Fruit fly (Drosophila melanogaster): ENCODE data around the gene dpr20.

dpr20 gene

dm6 chr3L:876087-876486 is 19.0 kb upstream of the dpr20 start:
- TF ChIP-seq Hr83 (GFP tag; optimal IDR thresholded peaks at IDR 0.05; ENCODE audit: poor library complexity, severe bottlenecking) (peak; percentile 1), psq (GFP tag; optimal IDR thresholded peaks at IDR 0.05) (no peak), usp (GFP tag; optimal IDR thresholded peaks at IDR 0.05) (no peak)

dm6 chr3L:875416-876011 is 18.5 kb upstream of the dpr20 start:
- TF ChIP-seq usp (GFP tag; optimal IDR thresholded peaks at IDR 0.05) (no peak), Dif (GFP tag; optimal IDR thresholded peaks at IDR 0.05; ENCODE audit: partially characterized antibody) (no peak), HLH106 (tag; optimal IDR thresholded peaks at IDR 0.05) (no peak), tai (GFP tag; optimal IDR thresholded peaks at IDR 0.05) (no peak), h (GFP tag; optimal IDR thresholded peaks at IDR 0.05) (no peak), pan (optimal IDR thresholded peaks at IDR 0.05) (no peak), dl (GFP tag; optimal IDR thresholded peaks at IDR 0.05; ENCODE audit: insufficient read depth in 1 of 2, partially characterized antibody in 2 of 2) (no peak), Hnf4 (GFP tag; optimal IDR thresholded peaks at IDR 0.05) (no peak), GATAd (GFP tag; optimal IDR thresholded peaks at IDR 0.05) (no peak), CG32264 (GFP tag; optimal IDR thresholded peaks at IDR 0.05) (no peak), fru (GFP tag; optimal IDR thresholded peaks at IDR 0.05) (no peak), Vsx2 (GFP tag; optimal IDR thresholded peaks at IDR 0.05; ENCODE audit: partially characterized antibody) (no peak), lola (GFP tag; optimal IDR thresholded peaks at IDR 0.05) (no peak), dmrt93B (GFP tag; optimal IDR thresholded peaks at IDR 0.05) (no peak), CrebA (GFP tag; optimal IDR thresholded peaks at IDR 0.05; ENCODE audit: borderline replicate concordance) (no peak), sage (GFP tag; optimal IDR thresholded peaks at IDR 0.05) (no peak), Rel (GFP tag; optimal IDR thresholded peaks at IDR 0.05) (no peak), Rel (tag; optimal IDR thresholded peaks at IDR 0.05) (no peak), CG9705 (GFP tag; optimal IDR thresholded peaks at IDR 0.05) (no peak), brk (GFP tag; optimal IDR thresholded peaks at IDR 0.05) (no peak)

DNA sequence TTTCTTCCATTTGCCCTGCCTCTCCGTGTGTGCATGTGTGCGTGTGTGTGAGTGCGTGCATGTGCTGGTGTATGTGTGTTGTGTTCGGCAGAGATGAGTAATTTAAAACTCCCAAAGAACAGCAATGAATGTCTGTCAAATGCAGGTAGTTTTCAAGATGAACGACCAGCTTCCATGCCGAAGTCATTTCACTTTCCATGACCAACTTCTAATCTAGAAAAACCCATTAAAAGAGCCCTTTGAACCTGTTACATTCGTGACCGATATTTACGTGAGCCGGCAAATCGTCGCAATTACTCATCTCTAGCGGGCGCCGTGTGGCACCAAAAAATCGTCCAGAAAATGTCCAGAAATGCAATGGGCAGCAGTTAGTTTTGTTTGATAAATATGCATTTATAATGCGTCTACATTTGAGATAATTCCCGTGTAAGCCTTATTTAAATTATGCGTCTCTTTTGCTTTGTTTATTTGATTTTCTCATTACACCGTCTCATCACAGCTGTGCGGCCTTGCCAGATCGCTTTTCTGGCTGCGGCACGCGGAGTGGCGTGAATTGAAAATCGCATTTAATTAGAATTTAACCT is 15.4 kb upstream of the dpr20 start:
- TF ChIP-seq Hr78 (GFP tag; optimal IDR thresholded peaks at IDR 0.05), result no peak
- TF ChIP-seq Rel (GFP tag; optimal IDR thresholded peaks at IDR 0.05), result no peak
- TF ChIP-seq Rel (tag; optimal IDR thresholded peaks at IDR 0.05), result no peak
- TF ChIP-seq HLH106 (tag; optimal IDR thresholded peaks at IDR 0.05), result peak; percentile 63
- TF ChIP-seq sage (GFP tag; optimal IDR thresholded peaks at IDR 0.05), result no peak
- peak; percentile 49 for TF ChIP-seq fru (GFP tag; optimal IDR thresholded peaks at IDR 0.05)
- TF ChIP-seq lola (GFP tag; optimal IDR thresholded peaks at IDR 0.05), result no peak
- TF ChIP-seq dsf (GFP tag; optimal IDR thresholded peaks at IDR 0.05; ENCODE audit: borderline replicate concordance), result no peak
- peak; percentile 51 for TF ChIP-seq Dfd (GFP tag; optimal IDR thresholded peaks at IDR 0.05)
- TF ChIP-seq dmrt93B (GFP tag; optimal IDR thresholded peaks at IDR 0.05), result peak; percentile 6
- TF ChIP-seq OdsH (GFP tag; optimal IDR thresholded peaks at IDR 0.05), result peak; percentile 10
- TF ChIP-seq rgr (GFP tag; optimal IDR thresholded peaks at IDR 0.05), result peak; percentile 60
- peak; percentile 73 for TF ChIP-seq h (GFP tag; optimal IDR thresholded peaks at IDR 0.05)
- TF ChIP-seq dl (GFP tag; optimal IDR thresholded peaks at IDR 0.05; ENCODE audit: insufficient read depth in 1 of 2, partially characterized antibody in 2 of 2), result no peak
- TF ChIP-seq sv (GFP tag; optimal IDR thresholded peaks at IDR 0.05), result peak; percentile 38
- no peak for TF ChIP-seq CrebA (GFP tag; optimal IDR thresholded peaks at IDR 0.05; ENCODE audit: borderline replicate concordance)
- TF ChIP-seq Hnf4 (GFP tag; optimal IDR thresholded peaks at IDR 0.05), result peak; percentile 67
- TF ChIP-seq ey (GFP tag; optimal IDR thresholded peaks at IDR 0.05), result peak; percentile 67
- TF ChIP-seq N (GFP tag; optimal IDR thresholded peaks at IDR 0.05), result peak; percentile 36
- TF ChIP-seq GATAd (GFP tag; optimal IDR thresholded peaks at IDR 0.05), result no peak
- peak; percentile 74 for TF ChIP-seq woc (GFP tag; optimal IDR thresholded peaks at IDR 0.05)
- peak; percentile 39 for TF ChIP-seq br (GFP tag; optimal IDR thresholded peaks at IDR 0.05)
- TF ChIP-seq psq (GFP tag; optimal IDR thresholded peaks at IDR 0.05), result peak; percentile 60
- TF ChIP-seq foxo (GFP tag; optimal IDR thresholded peaks at IDR 0.05), result peak in 1 of 2 experiments; percentile 70
- no peak for TF ChIP-seq Abd-B (GFP tag; optimal IDR thresholded peaks at IDR 0.05)
- peak; percentile 54 for TF ChIP-seq Myc (optimal IDR thresholded peaks at IDR 0.05)
- TF ChIP-seq Dif (GFP tag; optimal IDR thresholded peaks at IDR 0.05; ENCODE audit: partially characterized antibody), result no peak
- no peak for TF ChIP-seq brk (GFP tag; optimal IDR thresholded peaks at IDR 0.05)
- TF ChIP-seq jim (GFP tag; optimal IDR thresholded peaks at IDR 0.05), result no peak
- TF ChIP-seq Jra (GFP tag; optimal IDR thresholded peaks at IDR 0.05), result peak; percentile 3
- no peak for TF ChIP-seq CG32264 (GFP tag; optimal IDR thresholded peaks at IDR 0.05)
- no peak for TF ChIP-seq Hr83 (GFP tag; optimal IDR thresholded peaks at IDR 0.05; ENCODE audit: poor library complexity, severe bottlenecking)
- TF ChIP-seq Mio (GFP tag; optimal IDR thresholded peaks at IDR 0.05), result no peak
- TF ChIP-seq Vsx2 (GFP tag; optimal IDR thresholded peaks at IDR 0.05; ENCODE audit: partially characterized antibody), result no peak
- peak; percentile 37 for TF ChIP-seq Sp1 (GFP tag; optimal IDR thresholded peaks at IDR 0.05)
- TF ChIP-seq CG9705 (GFP tag; optimal IDR thresholded peaks at IDR 0.05), result peak; percentile 47
- no peak for TF ChIP-seq pan (optimal IDR thresholded peaks at IDR 0.05)
- TF ChIP-seq tai (GFP tag; optimal IDR thresholded peaks at IDR 0.05), result no peak
- TF ChIP-seq usp (GFP tag; optimal IDR thresholded peaks at IDR 0.05), result no peak
